Worm (Caenorhabditis elegans): Measurements from ENCODE around the gene C07G2.5.

The C07G2.5 gene

DNA sequence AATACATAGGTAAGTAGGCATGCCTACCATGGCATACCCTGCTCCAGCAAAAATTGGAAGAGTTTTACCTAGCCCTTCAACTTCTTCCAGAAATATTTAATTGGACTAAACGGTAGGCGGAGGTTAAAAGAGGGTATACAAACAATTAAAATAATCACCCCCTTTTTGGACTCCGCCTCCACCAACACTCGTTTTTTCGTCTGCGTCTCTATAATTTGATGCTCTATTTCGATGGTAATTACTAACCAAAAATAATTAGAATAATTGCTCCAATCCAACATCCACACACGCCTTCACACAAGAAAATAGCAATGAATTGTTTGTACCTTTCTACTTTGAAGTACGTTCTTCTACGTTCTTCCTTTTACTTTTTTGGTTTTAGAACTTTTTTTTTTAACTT, 46.1 kb downstream of the C07G2.5 start:
- TF ChIP-seq lsy-2 (tag; optimal IDR thresholded peaks at IDR 0.05), result peak in 1 of 2 experiments; percentile 32
- peak; percentile 30 for TF ChIP-seq nhr-25 (tag; optimal IDR thresholded peaks at IDR 0.05)
- no peak for TF ChIP-seq ztf-1 (GFP tag; conservative IDR thresholded peaks at IDR 0.05)

- TF ChIP-seq nhr-11 (tag; optimal IDR thresholded peaks at IDR 0.05) (no peak), nhr-25 (tag; optimal IDR thresholded peaks at IDR 0.05) (peak; percentile 6)
Observed at ce11 chrIII:4450773-4451423, 47.9 kb downstream of the C07G2.5 start.

DNA sequence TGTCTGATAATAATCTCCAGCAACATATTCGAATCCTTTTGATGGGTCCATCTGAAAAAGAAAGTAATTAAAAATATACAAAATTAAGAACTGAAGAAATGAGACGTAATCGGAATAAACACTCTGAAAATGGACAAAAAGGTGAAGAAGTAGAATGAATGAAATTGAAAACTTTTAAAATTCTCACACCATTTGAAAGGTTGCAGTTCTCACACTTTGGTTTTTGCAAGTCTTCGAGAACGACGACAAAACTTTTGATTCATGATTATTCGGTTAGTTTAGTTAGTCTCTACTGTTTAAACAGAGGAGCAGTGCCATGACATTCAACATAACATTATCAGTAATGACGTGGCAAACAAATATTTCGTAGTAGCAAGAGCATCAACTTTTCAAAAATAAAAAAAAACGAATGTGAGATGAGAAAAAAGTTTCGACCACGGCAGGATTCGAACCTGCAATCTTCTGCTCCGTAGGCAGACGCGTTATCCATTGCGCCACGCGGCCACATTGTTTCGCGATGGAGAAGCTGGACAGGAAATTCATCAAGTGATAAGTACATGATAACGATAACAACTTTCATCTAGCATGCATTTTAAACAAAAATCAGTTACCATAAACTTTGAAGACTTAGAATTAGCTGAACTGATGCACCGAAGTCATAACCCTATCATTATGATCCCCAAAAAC, 48.8 kb downstream of the C07G2.5 start, which contains the start of gene ceh-43:
Gene ceh-43, minus strand, starts transcription at position 51 of the 687 bp plus-strand sequence.
- TF ChIP-seq unc-55 (GFP tag; optimal IDR thresholded peaks at IDR 0.05) (no peak), ceh-82 (tag; optimal IDR thresholded peaks at IDR 0.05) (no peak), mbf-1 (tag; optimal IDR thresholded peaks at IDR 0.05) (no peak), Y55F3AM.14 (GFP tag; optimal IDR thresholded peaks at IDR 0.05) (no peak), sma-9 (GFP tag; optimal IDR thresholded peaks at IDR 0.05) (no peak), sma-9 (tag; optimal IDR thresholded peaks at IDR 0.05) (no peak), dmd-4 (tag; optimal IDR thresholded peaks at IDR 0.05) (no peak), sma-3 (GFP tag; optimal IDR thresholded peaks at IDR 0.05) (no peak), lin-39 (tag; optimal IDR thresholded peaks at IDR 0.05) (no peak), egl-27 (tag; optimal IDR thresholded peaks at IDR 0.05) (no peak), F13H6.1 (tag; optimal IDR thresholded peaks at IDR 0.05) (no peak), peb-1 (tag; optimal IDR thresholded peaks at IDR 0.05) (no peak), C34F6.9 (tag; optimal IDR thresholded peaks at IDR 0.05) (no peak), unc-62 (GFP tag; optimal IDR thresholded peaks at IDR 0.05) (no peak), R02D3.7 (tag; optimal IDR thresholded peaks at IDR 0.05) (no peak), nhr-25 (tag; optimal IDR thresholded peaks at IDR 0.05) (no peak), ama-1 (optimal IDR thresholded peaks at IDR 0.05) (no peak), fos-1 (tag; optimal IDR thresholded peaks at IDR 0.05) (no peak), nhr-23 (tag; optimal IDR thresholded peaks at IDR 0.05) (no peak)

- no peak for TF ChIP-seq nhr-23 (tag; optimal IDR thresholded peaks at IDR 0.05)
- TF ChIP-seq lsy-2 (tag; optimal IDR thresholded peaks at IDR 0.05), result peak in 1 of 2 experiments; percentile 25
- no peak for TF ChIP-seq F13H6.1 (tag; optimal IDR thresholded peaks at IDR 0.05)
- TF ChIP-seq C34F6.9 (tag; optimal IDR thresholded peaks at IDR 0.05), result peak; percentile 8
- no peak for TF ChIP-seq sma-3 (GFP tag; optimal IDR thresholded peaks at IDR 0.05)
- TF ChIP-seq skn-1 (tag; optimal IDR thresholded peaks at IDR 0.05), result no peak
- TF ChIP-seq nhr-11 (tag; optimal IDR thresholded peaks at IDR 0.05), result no peak
- no peak for TF ChIP-seq nhr-12 (tag; optimal IDR thresholded peaks at IDR 0.05)
- no peak for TF ChIP-seq nhr-237 (tag; optimal IDR thresholded peaks at IDR 0.05)
- no peak for TF ChIP-seq lin-11 (tag; optimal IDR thresholded peaks at IDR 0.05)
- TF ChIP-seq lin-13 (GFP tag; optimal IDR thresholded peaks at IDR 0.05), result no peak
- TF ChIP-seq fos-1 (tag; optimal IDR thresholded peaks at IDR 0.05), result peak; percentile 40
- TF ChIP-seq unc-62 (GFP tag; optimal IDR thresholded peaks at IDR 0.05), result no peak
- no peak for TF ChIP-seq unc-55 (GFP tag; optimal IDR thresholded peaks at IDR 0.05)
- TF ChIP-seq nhr-77 (tag; optimal IDR thresholded peaks at IDR 0.05), result no peak
- no peak for TF ChIP-seq elt-3 (tag; optimal IDR thresholded peaks at IDR 0.05)
- TF ChIP-seq sem-4 (tag; optimal IDR thresholded peaks at IDR 0.05), result no peak
- TF ChIP-seq ceh-16 (tag; optimal IDR thresholded peaks at IDR 0.05), result no peak
- no peak for TF ChIP-seq R02D3.7 (tag; optimal IDR thresholded peaks at IDR 0.05)
- no peak for TF ChIP-seq lin-39 (tag; optimal IDR thresholded peaks at IDR 0.05)
- no peak for TF ChIP-seq alr-1 (tag; optimal IDR thresholded peaks at IDR 0.05)
- no peak for TF ChIP-seq gmeb-1 (tag; optimal IDR thresholded peaks at IDR 0.05)
- no peak for TF ChIP-seq nhr-129 (tag; optimal IDR thresholded peaks at IDR 0.05)
- no peak for TF ChIP-seq nhr-21 (tag; optimal IDR thresholded peaks at IDR 0.05)
Observed at ce11 chrIII:4449357-4449756, 49.5 kb downstream of the C07G2.5 start.
